Worm (Caenorhabditis elegans) whole organism, L2 larva: ENCODE measurements around the gene C07E3.8.

Experiments
- ama-1 ChIP-seq: fragments of 150-350 bp; optimal IDR thresholded peaks from 2 replicates; lab custom pipeline; 2018; ENCODE audit warnings: inconsistent platforms
- ceh-82 ChIP-seq: fragments of 150-350 bp; optimal IDR thresholded peaks from 2 replicates; lab custom pipeline; 2014; ENCODE audit warnings: missing biosample characterization, missing genetic modification characterization
- elt-3 ChIP-seq: sonication (generic microtip); optimal IDR thresholded peaks from 2 replicates; lab custom pipeline; 2017; ENCODE audit warnings: missing biosample characterization, missing genetic modification characterization
- lin-11 ChIP-seq: fragments of 150-350 bp; sonication (generic microtip); optimal IDR thresholded peaks from 2 replicates; lab custom pipeline; 2014; ENCODE audit warnings: missing biosample characterization, missing genetic modification characterization, inconsistent platforms, mixed read lengths
- mab-5 ChIP-seq: fragments of 150-350 bp; optimal IDR thresholded peaks from 2 replicates; lab custom pipeline; 2014; ENCODE audit warnings: missing biosample characterization, missing genetic modification characterization
- nhr-25 ChIP-seq: fragments of 150-350 bp; sonication (generic microtip); optimal IDR thresholded peaks from 3 replicates; lab custom pipeline; 2014; ENCODE audit warnings: missing biosample characterization, missing genetic modification characterization
- nhr-77 ChIP-seq: fragments of 150-350 bp; optimal IDR thresholded peaks from 2 replicates; lab custom pipeline; 2014; ENCODE audit warnings: missing biosample characterization, missing genetic modification characterization

ce11 chrII:10395303-10395757, 43.3 kb downstream of the C07E3.8 start, which contains the start of gene T09F3.4:
- TF ChIP-seq mab-5: no peak
- TF ChIP-seq lin-11 (tag; lab: Kevin White, UChicago): no peak
- TF ChIP-seq ceh-82 (tag; lab: Kevin White, UChicago): no peak
- TF ChIP-seq elt-3 (tag; lab: Kevin White, UChicago): no peak
- TF ChIP-seq nhr-25: peak; percentile 65
- TF ChIP-seq ama-1: no peak
- no peak for TF ChIP-seq nhr-77 (tag; lab: Kevin White, UChicago)
